Fruit fly (Drosophila melanogaster) whole organism, embryonic: ENCODE data around the gene CG14431.
A peak's percentile ranks its signal among the peaks of the same experiment; 100 is the strongest.

Experiments
- Abd-B ChIP-seq: fragments of 200-800 bp; sonication (Bioruptor generic); optimal IDR thresholded peaks from 2 replicates; lab custom pipeline; 2018; ENCODE audit warnings: missing biosample characterization, mild to moderate bottlenecking, missing genetic modification characterization, moderate library complexity
- CG1024 ChIP-seq: fragments of 200-800 bp; sonication (Bioruptor generic); IDR thresholded peaks from 2 replicates; pipeline ENCODE4 v1.3.6; 2022; ENCODE audit warnings: missing biosample characterization, missing genetic modification characterization
- CG10431 ChIP-seq: fragments of 200-800 bp; sonication (Bioruptor generic); optimal IDR thresholded peaks from 3 replicates; lab custom pipeline; 2018; ENCODE audit warnings: missing biosample characterization, mild to moderate bottlenecking, missing genetic modification characterization
- CG11504 ChIP-seq: fragments of 200-800 bp; sonication (Bioruptor generic); optimal IDR thresholded peaks from 3 replicates; lab custom pipeline; 2019; ENCODE audit warnings: missing biosample characterization, mild to moderate bottlenecking, missing genetic modification characterization, moderate library complexity
- CG11696 ChIP-seq: fragments of 200-800 bp; sonication (Bioruptor generic); IDR thresholded peaks from 2 replicates; pipeline ENCODE4 v1.3.6; 2022; ENCODE audit warnings: missing biosample characterization, missing genetic modification characterization
- CG15601 ChIP-seq: fragments of 200-800 bp; sonication (Bioruptor generic); optimal IDR thresholded peaks from 3 replicates; lab custom pipeline; 2019; ENCODE audit warnings: missing biosample characterization, mild to moderate bottlenecking, missing genetic modification characterization, moderate library complexity
- CG17385 ChIP-seq: fragments of 200-800 bp; sonication (Bioruptor generic); optimal IDR thresholded peaks from 3 replicates; lab custom pipeline; 2018; ENCODE audit warnings: missing biosample characterization, mild to moderate bottlenecking, missing genetic modification characterization
- CG18262 ChIP-seq: fragments of 200-800 bp; optimal IDR thresholded peaks from 3 replicates; lab custom pipeline; 2019; ENCODE audit warnings: missing biosample characterization, mild to moderate bottlenecking, missing genetic modification characterization, moderate library complexity
- CG30020 ChIP-seq: fragments of 200-800 bp; optimal IDR thresholded peaks from 2 replicates; lab custom pipeline; 2019; ENCODE audit warnings: missing biosample characterization, mild to moderate bottlenecking, missing genetic modification characterization, moderate library complexity
- CG34224 ChIP-seq: fragments of 200-800 bp; sonication (Bioruptor generic); IDR thresholded peaks from 3 replicates; pipeline ENCODE4 v1.3.6; 2022; ENCODE audit warnings: missing biosample characterization, missing genetic modification characterization; ENCODE audit not compliant: partially characterized antibody
- CG3838 ChIP-seq: fragments of 200-800 bp; sonication (Bioruptor generic); optimal IDR thresholded peaks from 3 replicates; lab custom pipeline; 2016; ENCODE audit warnings: missing biosample characterization, missing genetic modification characterization
- CG4404 ChIP-seq: fragments of 200-800 bp; sonication (Bioruptor generic); IDR thresholded peaks from 2 replicates; pipeline ENCODE4 v1.3.6; 2022; ENCODE audit warnings: missing biosample characterization, missing genetic modification characterization
- CG4424 ChIP-seq: fragments of 200-800 bp; sonication (Bioruptor generic); optimal IDR thresholded peaks from 3 replicates; lab custom pipeline; 2016; ENCODE audit warnings: missing biosample characterization, missing genetic modification characterization
- CG9437 ChIP-seq: fragments of 200-800 bp; sonication (Bioruptor generic); optimal IDR thresholded peaks from 2 replicates; lab custom pipeline; 2018; ENCODE audit warnings: missing biosample characterization, mild to moderate bottlenecking, missing genetic modification characterization
- CHES-1-like ChIP-seq: fragments of 200-800 bp; sonication (Bioruptor generic); optimal IDR thresholded peaks from 2 replicates; lab custom pipeline; 2016; ENCODE audit warnings: missing biosample characterization, missing genetic modification characterization
- D19A ChIP-seq: fragments of 200-800 bp; optimal IDR thresholded peaks from 3 replicates; lab custom pipeline; 2019; ENCODE audit warnings: missing biosample characterization, mild to moderate bottlenecking, missing genetic modification characterization, moderate library complexity
- Dll ChIP-seq: fragments of 200-800 bp; sonication (Bioruptor generic); IDR thresholded peaks from 4 replicates; pipeline ENCODE4 v1.3.6; 2022; ENCODE audit warnings: missing biosample characterization, missing genetic modification characterization; ENCODE audit not compliant: partially characterized antibody
- Ets97D ChIP-seq: fragments of 200-800 bp; sonication (Bioruptor generic); optimal IDR thresholded peaks from 3 replicates; lab custom pipeline; 2016; ENCODE audit warnings: missing biosample characterization, missing genetic modification characterization
- Gsc ChIP-seq: fragments of 200-800 bp; sonication (Bioruptor generic); IDR thresholded peaks from 2 replicates; pipeline ENCODE4 v1.3.6; 2022; ENCODE audit warnings: missing biosample characterization, missing genetic modification characterization
- Gug ChIP-seq: fragments of 200-800 bp; sonication (Bioruptor generic); IDR thresholded peaks from 4 replicates; pipeline ENCODE4 v1.3.6; 2022; ENCODE audit warnings: missing biosample characterization, missing genetic modification characterization
- Hey ChIP-seq: fragments of 200-800 bp; sonication (Bioruptor generic); optimal IDR thresholded peaks from 3 replicates; lab custom pipeline; 2018; ENCODE audit warnings: missing biosample characterization, mild to moderate bottlenecking, missing genetic modification characterization
- Hr39 ChIP-seq: fragments of >200 bp; optimal IDR thresholded peaks from 2 replicates; lab custom pipeline; 2017
- Hsf ChIP-seq: fragments of 200-800 bp; sonication (Bioruptor generic); optimal IDR thresholded peaks from 3 replicates; lab custom pipeline; 2016; ENCODE audit warnings: missing biosample characterization, missing genetic modification characterization
- Mad ChIP-seq: fragments of 200-800 bp; sonication (Bioruptor generic); optimal IDR thresholded peaks from 2 replicates; lab custom pipeline; 2016; ENCODE audit warnings: missing biosample characterization, missing genetic modification characterization
- Mrtf ChIP-seq: fragments of 200-800 bp; sonication (Bioruptor generic); IDR thresholded peaks from 3 replicates; pipeline ENCODE4 v1.3.6; 2022; ENCODE audit warnings: missing biosample characterization, missing genetic modification characterization
- Nf-YC ChIP-seq: fragments of 200-800 bp; optimal IDR thresholded peaks from 3 replicates; lab custom pipeline; 2019; ENCODE audit warnings: missing biosample characterization, mild to moderate bottlenecking, missing genetic modification characterization, moderate library complexity
- Opbp ChIP-seq: fragments of 200-800 bp; sonication (Bioruptor generic); IDR thresholded peaks from 3 replicates; pipeline ENCODE4 v1.3.6; 2022; ENCODE audit warnings: missing biosample characterization, missing genetic modification characterization; ENCODE audit not compliant: partially characterized antibody
- Optix ChIP-seq: fragments of 200-800 bp; sonication (Bioruptor generic); IDR thresholded peaks from 3 replicates; pipeline ENCODE4 v1.3.6; 2022; ENCODE audit warnings: missing biosample characterization, missing genetic modification characterization
- Ptx1 ChIP-seq: fragments of 200-800 bp; sonication (Bioruptor generic); IDR thresholded peaks from 2 replicates; pipeline ENCODE4 v1.3.6; 2022; ENCODE audit warnings: missing biosample characterization, missing genetic modification characterization
- Rx ChIP-seq: fragments of 200-800 bp; sonication (Bioruptor generic); IDR thresholded peaks from 2 replicates; pipeline ENCODE4 v1.3.6; 2022; ENCODE audit warnings: missing biosample characterization, missing genetic modification characterization
- TFAM ChIP-seq: fragments of 200-800 bp; sonication (Bioruptor generic); optimal IDR thresholded peaks from 2 replicates; lab custom pipeline; 2017; ENCODE audit warnings: missing biosample characterization, missing genetic modification characterization, inconsistent platforms
- Trl ChIP-seq, 3 experiments: fragments of >200 bp in 2 of 3; fragments of 200-800 bp in 1 of 3; sonication (Bioruptor generic) in 1 of 3; optimal IDR thresholded peaks; 2 replicates in 1 of 3; 3 replicates in 2 of 3; lab custom pipeline; 2016 to 2017; ENCODE audit warnings: missing biosample characterization in 1 of 3, missing genetic modification characterization in 1 of 3
- ara ChIP-seq: fragments of 200-800 bp; sonication (Bioruptor generic); IDR thresholded peaks from 2 replicates; pipeline ENCODE4 v1.3.6; 2022; ENCODE audit warnings: missing biosample characterization, missing genetic modification characterization
- chm ChIP-seq: fragments of 200-800 bp; sonication (Bioruptor generic); IDR thresholded peaks from 2 replicates; pipeline ENCODE4 v1.3.6; 2022; ENCODE audit warnings: missing biosample characterization, missing genetic modification characterization
- danr ChIP-seq: fragments of 200-800 bp; sonication (Bioruptor generic); IDR thresholded peaks from 2 replicates; pipeline ENCODE4 v1.3.6; 2022; ENCODE audit warnings: missing biosample characterization, missing genetic modification characterization
- eve ChIP-seq, 2 experiments: fragments of >200 bp; optimal IDR thresholded peaks; 2 replicates each; lab custom pipeline; 2017; ENCODE audit warnings: missing biosample characterization in 2 of 2, missing genetic modification characterization in 2 of 2
- grn ChIP-seq: fragments of 200-800 bp; sonication (Bioruptor generic); optimal IDR thresholded peaks from 3 replicates; lab custom pipeline; 2017; ENCODE audit warnings: missing biosample characterization, missing genetic modification characterization
- hbn ChIP-seq: fragments of 200-800 bp; sonication (Bioruptor generic); IDR thresholded peaks from 2 replicates; pipeline ENCODE4 v1.3.6; 2022; ENCODE audit warnings: missing biosample characterization, missing genetic modification characterization; ENCODE audit not compliant: partially characterized antibody
- hth ChIP-seq: fragments of >200 bp; optimal IDR thresholded peaks from 2 replicates; lab custom pipeline; 2017; ENCODE audit warnings: inconsistent platforms
- inv ChIP-seq: fragments of 200-800 bp; sonication (Bioruptor generic); IDR thresholded peaks from 2 replicates; pipeline ENCODE4 v1.3.6; 2022; ENCODE audit warnings: missing biosample characterization, missing genetic modification characterization; ENCODE audit not compliant: partially characterized antibody
- jumu ChIP-seq: fragments of 200-800 bp; sonication (Bioruptor generic); optimal IDR thresholded peaks from 3 replicates; lab custom pipeline; 2016; ENCODE audit warnings: missing biosample characterization, missing genetic modification characterization
- kni ChIP-seq: fragments of 200-800 bp; sonication (Bioruptor generic); optimal IDR thresholded peaks from 3 replicates; lab custom pipeline; 2017; ENCODE audit warnings: mild to moderate bottlenecking, missing biosample characterization, missing genetic modification reagents, missing genetic modification characterization
- lmd ChIP-seq: fragments of 200-800 bp; sonication (Bioruptor generic); IDR thresholded peaks from 2 replicates; pipeline ENCODE4 v1.3.6; 2022; ENCODE audit warnings: missing biosample characterization, missing genetic modification characterization
- nau ChIP-seq: fragments of 200-800 bp; sonication (Bioruptor generic); optimal IDR thresholded peaks from 3 replicates; lab custom pipeline; 2017; ENCODE audit warnings: missing biosample characterization, mild to moderate bottlenecking, missing genetic modification characterization, missing genetic modification reagents
- oc ChIP-seq: fragments of 200-800 bp; sonication (Bioruptor generic); optimal IDR thresholded peaks from 2 replicates; lab custom pipeline; 2018; ENCODE audit warnings: missing biosample characterization, mild to moderate bottlenecking, missing genetic modification characterization, moderate library complexity
- otp ChIP-seq: fragments of 200-800 bp; sonication (Bioruptor generic); IDR thresholded peaks from 3 replicates; pipeline ENCODE4, ENCODE4 v1.3.6; 2022; ENCODE audit warnings: missing biosample characterization, missing genetic modification characterization
- pan ChIP-seq, 4 experiments: fragments of >200 bp in 3 of 4; fragments of 200-800 bp in 1 of 4; sonication (Bioruptor generic) in 1 of 4; optimal IDR thresholded peaks in 3 of 4; IDR thresholded peaks in 1 of 4; 2 replicates each; pipeline versions ENCODE4 v1.3.6 to Lab custom; 2017 to 2022; ENCODE audit warnings: missing biosample characterization in 2 of 4, missing genetic modification characterization in 2 of 4, mixed read lengths in 1 of 4
- pb ChIP-seq: fragments of 200-800 bp; sonication (Bioruptor generic); optimal IDR thresholded peaks from 3 replicates; lab custom pipeline; 2016; ENCODE audit warnings: missing biosample characterization, missing genetic modification characterization
- ranshi ChIP-seq: fragments of 200-800 bp; sonication (Bioruptor generic); IDR thresholded peaks from 2 replicates; pipeline ENCODE4 v1.3.6; 2022; ENCODE audit warnings: missing biosample characterization, missing genetic modification characterization
- tup ChIP-seq: fragments of 200-800 bp; sonication (Bioruptor generic); optimal IDR thresholded peaks from 2 replicates; lab custom pipeline; 2016; ENCODE audit warnings: missing biosample characterization, mild to moderate bottlenecking, missing genetic modification characterization, moderate library complexity
- twi ChIP-seq: fragments of 200-800 bp; optimal IDR thresholded peaks from 2 replicates; lab custom pipeline; 2019; ENCODE audit warnings: missing biosample characterization, mild to moderate bottlenecking, missing genetic modification characterization, moderate library complexity

Gene CG14431

dm6 chrX:6982054-6982453 lies 74.0 kb downstream of the CG14431 start (continued):
- TF ChIP-seq kni (no peak), CG1024 (GFP tag; lab: Robert Waterston, UW) (0 out of 2 replicates have a peak, but pooled peaks have one; percentile 6), Abd-B (GFP tag; lab: Kevin White, UChicago) (peak; percentile 7), TFAM (no peak), CG11696 (GFP tag; lab: Robert Waterston, UW) (no peak), oc (tag; lab: Kevin White, UChicago) (peak; percentile 3), hbn (no peak), Trl (optimal IDR thresholded peaks at IDR 0.05; lab: Kevin White, UChicago) (peak in 1 of 2 experiments; percentile 55), Trl (GFP tag; optimal IDR thresholded peaks at IDR 0.05; lab: Kevin White, UChicago) (no peak), chm (GFP tag; lab: Robert Waterston, UW) (no peak), CG17385 (GFP tag; lab: Kevin White, UChicago) (no peak), CG30020 (tag; lab: Kevin White, UChicago) (no peak), Nf-YC (no peak), lmd (GFP tag; lab: Robert Waterston, UW) (no peak), Ptx1 (GFP tag; lab: Robert Waterston, UW) (no peak), ara (GFP tag; lab: Robert Waterston, UW) (no peak), Ets97D (GFP tag; lab: Kevin White, UChicago) (no peak), nau (no peak), inv (GFP tag; lab: Robert Waterston, UW) (no peak), CG3838 (GFP tag; lab: Kevin White, UChicago) (no peak), Hsf (peak; percentile 42), CG34224 (GFP tag; lab: Robert Waterston, UW) (no peak), otp (GFP tag; lab: Robert Waterston, UW) (no peak), jumu (no peak), CG4424 (GFP tag; lab: Kevin White, UChicago) (peak; percentile 22), CG11504 (tag; lab: Kevin White, UChicago) (peak; percentile 58), CG10431 (GFP tag; lab: Kevin White, UChicago) (no peak), CG18262 (peak; percentile 66), Hey (tag; lab: Kevin White, UChicago) (no peak), Optix (no peak), Dll (GFP tag; lab: Robert Waterston, UW) (no peak), Rx (GFP tag; lab: Robert Waterston, UW) (no peak), CG4404 (no peak), hth (lab: Kevin White, UChicago) (no peak), CG9437 (peak; percentile 1), Opbp (no peak), Mrtf (no peak), D19A (tag; lab: Kevin White, UChicago) (peak; percentile 32), grn (GFP tag; lab: Kevin White, UChicago) (no peak), tup (GFP tag; lab: Kevin White, UChicago) (no peak), danr (GFP tag; lab: Robert Waterston, UW) (no peak), eve (GFP tag; optimal IDR thresholded peaks at IDR 0.05; lab: Kevin White, UChicago) (peak in 1 of 2 experiments; percentile 59), Gsc (GFP tag; lab: Robert Waterston, UW) (no peak), CG15601 (tag; lab: Kevin White, UChicago) (no peak), CHES-1-like (GFP tag; lab: Kevin White, UChicago) (no peak), pb (GFP tag; lab: Kevin White, UChicago) (no peak), pan (optimal IDR thresholded peaks at IDR 0.05; lab: Kevin White, UChicago) (no peak), pan (GFP tag; optimal IDR thresholded peaks at IDR 0.05 in 1 of 2, IDR thresholded peaks at IDR 0.05 in 1 of 2) (no peak), Gug (GFP tag; lab: Robert Waterston, UW) (no peak), Hr39 (lab: Kevin White, UChicago) (no peak), ranshi (GFP tag; lab: Robert Waterston, UW) (0 out of 2 replicates have a peak, but pooled peaks have one; percentile 16), twi (no peak), Mad (no peak)
